Fruit fly (Drosophila melanogaster): ENCODE data around the gene CG17806.

The CG17806 gene

DNA sequence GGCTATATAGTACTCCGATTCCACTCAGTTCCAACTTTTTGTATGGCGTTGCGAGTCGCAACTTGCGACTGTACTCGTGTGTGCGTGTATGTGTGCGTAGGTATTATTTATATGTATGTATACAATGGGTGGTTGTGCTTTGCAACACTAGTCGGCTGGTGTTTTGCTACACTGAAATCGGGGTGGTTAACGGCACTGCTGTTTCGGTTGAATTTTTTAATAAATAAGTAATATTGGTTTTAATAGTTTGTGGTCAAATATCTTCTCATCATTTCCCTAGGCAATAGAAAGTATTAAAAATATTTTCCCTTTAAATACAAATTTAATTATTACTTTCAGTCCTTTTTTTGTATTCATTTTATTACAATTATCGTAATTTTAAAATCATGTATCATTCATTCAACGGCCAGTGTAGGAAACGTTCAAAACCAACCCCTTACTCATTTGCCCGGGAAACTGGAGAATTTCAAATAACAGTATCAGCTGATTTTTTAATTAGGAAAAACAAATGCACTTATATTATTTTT, 4.8 kb downstream of the CG17806 start, which contains the start of gene CG7379 (continued):
- peak; percentile 57 for TF ChIP-seq p53 (GFP tag; optimal IDR thresholded peaks at IDR 0.05)
- TF ChIP-seq repo (GFP tag; optimal IDR thresholded peaks at IDR 0.05): peak; percentile 47
- no peak for TF ChIP-seq fru (optimal IDR thresholded peaks at IDR 0.05)
- peak; percentile 81 for TF ChIP-seq dysf (GFP tag; IDR thresholded peaks at IDR 0.05)
- peak; percentile 79; the same call in 1 of the 2 replicates for TF ChIP-seq ranshi (GFP tag; IDR thresholded peaks at IDR 0.05)
- peak; percentile 58 for TF ChIP-seq pb (GFP tag; optimal IDR thresholded peaks at IDR 0.05)
- TF ChIP-seq HmgD (GFP tag; optimal IDR thresholded peaks at IDR 0.05): peak; percentile 62
- no peak for TF ChIP-seq D (optimal IDR thresholded peaks at IDR 0.05)
- peak; percentile 72 for TF ChIP-seq D (GFP tag; optimal IDR thresholded peaks at IDR 0.05)
- TF ChIP-seq BtbVII (GFP tag; optimal IDR thresholded peaks at IDR 0.05): peak; percentile 60
- TF ChIP-seq Max (GFP tag; optimal IDR thresholded peaks at IDR 0.05): peak; percentile 81
- TF ChIP-seq bbx (GFP tag; IDR thresholded peaks at IDR 0.05; ENCODE audit: partially characterized antibody): 0 out of 2 replicates have a peak, but pooled peaks have one; percentile 33
- TF ChIP-seq her (GFP tag; optimal IDR thresholded peaks at IDR 0.05): peak; percentile 63
- TF ChIP-seq inv (GFP tag; IDR thresholded peaks at IDR 0.05; ENCODE audit: partially characterized antibody): no peak
- peak; percentile 77 for TF ChIP-seq pum (GFP tag; optimal IDR thresholded peaks at IDR 0.05)
- TF ChIP-seq tgo (GFP tag; IDR thresholded peaks at IDR 0.05): peak; percentile 78
- TF ChIP-seq scrt (GFP tag; optimal IDR thresholded peaks at IDR 0.05): peak; percentile 49
- no peak for TF ChIP-seq Hr78 (GFP tag; optimal IDR thresholded peaks at IDR 0.05)
- peak; percentile 45 for TF ChIP-seq CG8765 (GFP tag; IDR thresholded peaks at IDR 0.05)
- TF ChIP-seq CG10209 (GFP tag; optimal IDR thresholded peaks at IDR 0.05): peak; percentile 90
- no peak for TF ChIP-seq usp (GFP tag; optimal IDR thresholded peaks at IDR 0.05)
- no peak for TF ChIP-seq amos (GFP tag; IDR thresholded peaks at IDR 0.05; ENCODE audit: partially characterized antibody)
- no peak for TF ChIP-seq CG7745 (tag; optimal IDR thresholded peaks at IDR 0.05)
- peak; percentile 13 for TF ChIP-seq CG12071 (GFP tag; optimal IDR thresholded peaks at IDR 0.05)
- TF ChIP-seq Hr3 (GFP tag; optimal IDR thresholded peaks at IDR 0.05): peak; percentile 90
- TF ChIP-seq dm (GFP tag; optimal IDR thresholded peaks at IDR 0.05): peak; percentile 65
- peak; percentile 56 for TF ChIP-seq mirr (GFP tag; optimal IDR thresholded peaks at IDR 0.05)
- no peak for TF ChIP-seq ap (GFP tag; IDR thresholded peaks at IDR 0.05)
- TF ChIP-seq CG18599 (GFP tag; optimal IDR thresholded peaks at IDR 0.05): peak; percentile 92
- peak in 1 of 3 experiments; percentile 54 for TF ChIP-seq lola (GFP tag; optimal IDR thresholded peaks at IDR 0.05)
- peak; percentile 42 for TF ChIP-seq CG3838 (GFP tag; optimal IDR thresholded peaks at IDR 0.05)
- TF ChIP-seq cwo (GFP tag; optimal IDR thresholded peaks at IDR 0.05): peak; percentile 69
- peak; percentile 76 for TF ChIP-seq Meics (GFP tag; optimal IDR thresholded peaks at IDR 0.05)
- peak; percentile 78 for TF ChIP-seq CG8924 (tag; optimal IDR thresholded peaks at IDR 0.05)
- peak; percentile 56 for TF ChIP-seq CG6272 (GFP tag; IDR thresholded peaks at IDR 0.05)
- no peak for TF ChIP-seq Oaz (GFP tag; IDR thresholded peaks at IDR 0.05)
- peak; percentile 29 for TF ChIP-seq Hey (tag; optimal IDR thresholded peaks at IDR 0.05)
- peak; percentile 80 for TF ChIP-seq CG2678 (tag; optimal IDR thresholded peaks at IDR 0.05)
- TF ChIP-seq CG12744 (GFP tag; optimal IDR thresholded peaks at IDR 0.05): peak; percentile 67
- peak; percentile 50 for TF ChIP-seq CG10274 (GFP tag; optimal IDR thresholded peaks at IDR 0.05)
- peak; percentile 62 for TF ChIP-seq CG3163 (GFP tag; optimal IDR thresholded peaks at IDR 0.05)
- peak; percentile 56 for TF ChIP-seq CG7928 (GFP tag; optimal IDR thresholded peaks at IDR 0.05)
- TF ChIP-seq Vsx1 (GFP tag; optimal IDR thresholded peaks at IDR 0.05): peak; percentile 59
- peak; percentile 83 for TF ChIP-seq kay (GFP tag; optimal IDR thresholded peaks at IDR 0.05)
- TF ChIP-seq CG9932 (GFP tag; IDR thresholded peaks at IDR 0.05): peak; percentile 97
- TF ChIP-seq gsb-n (tag; optimal IDR thresholded peaks at IDR 0.05): no peak
- TF ChIP-seq trem (tag; optimal IDR thresholded peaks at IDR 0.05): peak; percentile 73
- no peak for TF ChIP-seq CG14860 (GFP tag; IDR thresholded peaks at IDR 0.05; ENCODE audit: partially characterized antibody)
- TF ChIP-seq lab (GFP tag; optimal IDR thresholded peaks at IDR 0.05): peak; percentile 94
- TF ChIP-seq emc (GFP tag; optimal IDR thresholded peaks at IDR 0.05): peak; percentile 69
